Fruit fly (Drosophila melanogaster) Kc167 (cell line): ENCODE data around the gene CG43127.

Source experiments
- Myc ChIP-seq: fragments of >200 bp; optimal IDR thresholded peaks from 2 replicates; lab custom pipeline; 2017; ENCODE audit warnings: missing external identifiers
- Sin3A ChIP-seq: fragments of >200 bp; optimal IDR thresholded peaks from 2 replicates; lab custom pipeline; 2018; ENCODE audit warnings: missing external identifiers
- h ChIP-seq: fragments of >200 bp; optimal IDR thresholded peaks from 3 replicates; lab custom pipeline; 2018; ENCODE audit warnings: missing external identifiers
- insv ChIP-seq: fragments of >200 bp; optimal IDR thresholded peaks from 3 replicates; lab custom pipeline; 2018; ENCODE audit warnings: missing external identifiers
- psq ChIP-seq: fragments of >200 bp; optimal IDR thresholded peaks from 2 replicates; lab custom pipeline; 2017; ENCODE audit warnings: missing external identifiers
- ttk ChIP-seq: sonication (Bioruptor generic); optimal IDR thresholded peaks from 2 replicates; lab custom pipeline; 2017; ENCODE audit warnings: missing external identifiers

Gene CG43127

DNA sequence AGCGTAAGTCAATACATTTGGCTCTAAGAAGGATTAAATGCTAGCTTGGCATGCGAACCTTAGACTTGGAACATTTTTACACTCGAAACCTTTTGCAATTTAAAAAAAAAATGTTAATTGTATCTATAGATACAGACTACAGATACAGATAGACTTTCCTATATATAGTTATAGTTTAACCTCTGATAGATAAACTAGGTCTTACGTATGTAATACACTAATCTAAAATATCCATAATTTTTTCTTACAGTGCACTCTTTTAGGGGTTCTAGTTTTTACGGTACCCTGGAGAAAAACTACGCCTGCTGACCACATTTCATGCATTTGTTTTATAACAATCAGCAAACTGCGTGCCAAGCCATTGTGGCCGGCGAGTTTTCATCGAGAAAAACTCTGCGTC, 21.8 kb upstream of the CG43127 start:
- TF ChIP-seq ttk (lab: Kevin White, UChicago) (no peak), Myc (no peak), psq (lab: Kevin White, UChicago) (no peak), insv (lab: Kevin White, UChicago) (no peak), h (lab: Kevin White, UChicago) (no peak), Sin3A (no peak)

DNA sequence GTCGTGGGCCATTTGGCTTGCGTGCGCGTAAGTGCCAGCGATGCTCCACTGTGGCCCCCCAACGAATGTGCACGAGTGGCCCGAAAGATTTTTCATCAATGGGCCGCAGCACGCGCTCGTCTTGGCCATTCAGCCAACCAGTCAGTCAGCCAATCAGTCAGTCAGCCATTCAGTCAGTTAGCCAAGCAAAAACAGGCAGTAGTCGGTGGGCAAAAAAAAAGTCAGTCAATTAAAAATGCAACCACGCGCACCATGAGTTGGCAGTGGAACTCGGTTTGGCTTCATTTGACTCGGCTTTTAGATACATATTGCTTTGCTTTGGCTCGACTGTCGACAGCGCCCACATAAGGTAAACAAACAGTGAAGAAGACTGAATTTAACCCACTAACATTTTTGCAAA, 20.6 kb upstream of the CG43127 start:
- TF ChIP-seq Myc (no peak), Sin3A (no peak), psq (lab: Kevin White, UChicago) (no peak), insv (lab: Kevin White, UChicago) (no peak), h (lab: Kevin White, UChicago) (no peak), ttk (lab: Kevin White, UChicago) (no peak)

DNA sequence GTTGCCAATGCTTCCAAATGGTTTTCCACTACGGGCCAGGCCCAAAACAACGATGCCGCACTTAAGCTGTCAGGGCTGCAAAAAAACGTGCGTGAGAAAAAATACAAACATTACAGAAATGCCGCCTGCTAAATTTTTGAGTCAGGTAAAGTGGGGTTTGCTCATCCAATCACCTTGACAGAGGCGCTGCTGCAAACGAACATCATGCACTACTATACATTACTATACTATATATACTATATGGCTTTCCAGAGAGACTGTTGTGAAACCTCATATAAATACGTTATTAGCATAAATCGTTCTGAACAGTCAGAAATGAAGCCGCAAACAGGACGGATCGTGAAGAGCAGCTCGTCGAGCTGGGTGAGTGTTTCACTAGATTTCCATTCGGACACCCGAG, 17.8 kb upstream of the CG43127 start, which contains the start of gene CG14153:
TSS of gene CG14153 (plus strand) at position 301 of the 400 bp plus-strand sequence.
- no peak for TF ChIP-seq Sin3A
- TF ChIP-seq insv (lab: Kevin White, UChicago), result no peak
- TF ChIP-seq h (lab: Kevin White, UChicago), result no peak
- no peak for TF ChIP-seq psq (lab: Kevin White, UChicago)
- TF ChIP-seq ttk (lab: Kevin White, UChicago), result no peak
- no peak for TF ChIP-seq Myc

DNA sequence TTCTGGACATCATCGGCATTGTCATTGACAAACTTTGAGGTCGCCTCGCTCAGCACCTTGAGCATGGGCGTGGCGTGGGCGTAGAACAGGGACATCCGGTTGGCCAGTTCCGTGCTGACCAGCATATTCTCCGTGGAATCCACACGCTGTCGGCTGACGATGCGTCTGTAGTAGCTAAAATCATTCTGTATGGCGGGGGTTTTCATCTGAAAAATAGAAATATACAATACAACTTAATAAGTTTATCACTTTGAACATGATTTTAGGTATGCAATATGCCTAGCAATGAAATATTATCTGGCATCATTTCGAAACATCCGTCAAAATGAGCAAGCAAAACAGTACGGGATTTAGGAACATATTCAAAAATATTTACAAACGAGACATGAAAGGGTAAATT, 16.2 kb upstream of the CG43127 start, which contains the start of gene CG14154:
TSS of gene CG14154 (plus strand) at position 301 of the 400 bp plus-strand sequence.
- TF ChIP-seq ttk (lab: Kevin White, UChicago) (no peak), Sin3A (no peak), insv (lab: Kevin White, UChicago) (no peak), Myc (no peak), h (lab: Kevin White, UChicago) (no peak), psq (lab: Kevin White, UChicago) (no peak)

DNA sequence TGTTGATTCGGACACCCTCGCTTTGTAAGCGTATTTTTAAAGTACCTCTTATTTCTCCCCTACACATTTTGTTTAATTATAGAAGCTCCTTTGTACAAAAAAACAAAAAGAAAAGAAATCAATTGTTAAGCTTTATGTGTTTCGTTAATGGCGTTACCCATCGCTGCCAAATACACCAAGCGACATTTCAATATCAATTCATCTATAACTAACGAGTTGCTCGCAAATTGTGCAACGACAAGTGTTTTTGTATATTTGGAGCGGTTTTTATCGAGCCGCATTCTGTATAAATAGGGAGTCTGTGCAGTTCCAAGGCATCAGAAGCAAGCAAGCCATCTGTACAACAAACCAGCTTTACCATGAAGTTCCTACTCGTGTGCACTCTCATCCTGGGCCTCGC, 14.0 kb upstream of the CG43127 start, which contains the start of gene CG18628:
TSS of gene CG18628 (plus strand) at position 301 of the 400 bp plus-strand sequence.
- TF ChIP-seq Myc, result no peak
- no peak for TF ChIP-seq insv (lab: Kevin White, UChicago)
- no peak for TF ChIP-seq Sin3A
- TF ChIP-seq h (lab: Kevin White, UChicago), result no peak
- no peak for TF ChIP-seq psq (lab: Kevin White, UChicago)
- no peak for TF ChIP-seq ttk (lab: Kevin White, UChicago)

DNA sequence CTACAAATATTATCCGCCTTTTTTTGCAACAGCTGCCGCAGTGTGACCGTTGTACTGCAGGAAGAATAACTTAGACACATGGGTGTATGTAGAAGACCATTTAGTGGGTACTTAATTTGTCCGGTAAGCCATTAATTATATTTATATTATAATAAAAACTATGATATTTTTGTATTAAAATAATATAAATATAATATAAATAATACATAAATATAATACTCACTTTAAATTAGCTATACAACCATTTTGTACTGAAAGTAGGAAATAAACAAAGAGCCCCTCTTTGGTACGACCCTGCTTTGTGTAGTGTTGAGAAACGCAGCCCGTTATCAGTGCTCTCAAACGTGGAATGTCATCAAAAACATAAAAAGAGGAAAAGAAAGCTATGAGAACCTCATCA, 12.4 kb upstream of the CG43127 start, which contains the start of gene Cnep1r2:
TSS of gene Cnep1r2 (plus strand) at position 328 of the 400 bp plus-strand sequence.
- TF ChIP-seq psq (lab: Kevin White, UChicago), result no peak
- TF ChIP-seq Myc, result no peak
- no peak for TF ChIP-seq ttk (lab: Kevin White, UChicago)
- no peak for TF ChIP-seq Sin3A
- no peak for TF ChIP-seq insv (lab: Kevin White, UChicago)
- TF ChIP-seq h (lab: Kevin White, UChicago), result no peak

DNA sequence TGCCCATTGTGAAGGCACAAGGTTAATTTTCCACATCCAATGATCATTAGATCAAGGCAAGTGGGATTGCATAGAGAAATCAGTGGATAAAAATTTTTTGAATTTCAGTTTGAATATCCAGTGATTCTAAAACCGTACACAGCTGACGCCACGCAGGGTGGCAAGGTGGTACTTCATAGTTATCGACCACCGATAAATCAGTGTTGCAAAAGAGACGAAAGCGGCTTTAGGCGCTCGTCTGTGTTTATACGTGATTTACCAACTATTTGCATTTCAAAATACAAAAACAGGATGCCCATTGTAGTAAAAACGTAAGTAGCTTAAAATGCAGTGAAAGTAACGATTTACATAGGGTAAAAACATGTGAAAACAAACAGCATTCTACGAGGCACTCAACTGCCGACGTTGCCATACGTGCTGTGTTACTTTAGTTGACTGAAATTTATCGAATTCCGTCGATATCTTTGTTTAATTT, 5.5 kb upstream of the CG43127 start, which contains the start of the genes CG42535, CG34001 and hay:
TSS of gene CG42535 (minus strand) at position 51 of the 475 bp plus-strand sequence.
TSS of gene CG34001 (plus strand) at position 195 of the 475 bp plus-strand sequence.
TSS of gene hay (plus strand) at position 195 of the 475 bp plus-strand sequence.
- TF ChIP-seq Sin3A, result no peak
- no peak for TF ChIP-seq psq (lab: Kevin White, UChicago)
- TF ChIP-seq insv (lab: Kevin White, UChicago), result no peak
- TF ChIP-seq Myc, result no peak
- no peak for TF ChIP-seq h (lab: Kevin White, UChicago)
- TF ChIP-seq ttk (lab: Kevin White, UChicago), result no peak

DNA sequence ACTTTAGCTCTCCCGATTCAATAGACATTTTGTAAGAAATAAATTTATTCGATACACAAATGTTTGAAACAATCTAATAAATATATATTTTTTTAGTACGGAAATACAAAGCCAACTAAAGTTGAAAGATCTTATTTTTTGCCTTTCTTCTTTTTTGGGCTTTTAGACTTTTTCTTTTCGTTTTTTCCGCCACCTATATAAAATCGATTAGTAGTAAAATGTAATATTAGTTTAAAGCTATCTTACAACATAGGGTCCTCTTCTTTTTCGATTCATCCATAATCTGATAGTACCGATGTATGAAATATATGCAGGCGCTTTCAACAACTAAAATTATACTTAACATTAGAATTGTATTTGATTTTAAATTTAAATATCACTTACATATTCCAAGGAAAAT, 4.6 kb upstream of the CG43127 start, which contains the start of gene CG42536:
TSS of gene CG42536 (minus strand) at position 101 of the 400 bp plus-strand sequence.
- TF ChIP-seq ttk (lab: Kevin White, UChicago) (no peak), h (lab: Kevin White, UChicago) (no peak), psq (lab: Kevin White, UChicago) (no peak), insv (lab: Kevin White, UChicago) (no peak), Myc (no peak), Sin3A (no peak)

DNA sequence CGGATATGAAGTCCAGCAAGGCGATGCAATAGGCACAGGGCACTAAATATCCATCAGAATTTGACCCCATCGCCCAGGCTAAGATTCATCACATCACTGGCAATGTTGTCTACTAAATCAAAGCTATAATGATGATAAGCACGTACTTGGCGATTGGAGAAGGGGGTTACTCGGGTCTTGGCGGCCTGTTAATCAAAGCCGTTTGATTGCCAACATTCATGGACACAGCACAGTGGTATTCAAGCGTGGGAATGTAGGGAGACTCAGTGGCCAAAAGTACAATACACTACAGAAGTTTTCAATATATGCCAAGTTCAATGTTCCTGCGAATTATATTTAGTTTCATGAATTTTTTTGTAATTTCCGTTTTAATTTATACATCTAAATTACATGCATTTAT, 3.0 kb upstream of the CG43127 start, which contains the start of gene CG14151:
TSS of gene CG14151 (minus strand) at position 101 of the 400 bp plus-strand sequence.
- TF ChIP-seq Sin3A, result no peak
- no peak for TF ChIP-seq Myc
- TF ChIP-seq psq (lab: Kevin White, UChicago), result no peak
- TF ChIP-seq h (lab: Kevin White, UChicago), result no peak

DNA sequence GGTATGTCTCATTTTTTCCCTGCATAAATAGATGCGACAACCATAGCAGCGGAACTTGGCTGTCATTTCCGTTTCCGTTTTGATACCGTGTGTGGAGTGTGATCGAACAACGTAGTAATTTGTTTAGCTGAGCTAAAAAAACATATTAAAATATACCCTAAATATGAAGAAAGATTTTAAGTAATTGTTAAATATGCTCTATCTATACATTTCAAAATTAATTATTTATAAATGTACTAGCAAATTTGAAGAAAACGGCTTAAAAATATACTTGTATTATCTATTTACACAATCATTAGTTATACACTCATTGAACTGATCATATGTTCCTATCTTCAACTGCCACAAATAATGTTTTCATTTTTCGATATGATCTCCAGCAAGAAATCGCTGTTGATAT, 800 bp upstream of the CG43127 start, which contains the start of gene CG34238:
TSS of gene CG34238 (plus strand) at position 301 of the 400 bp plus-strand sequence.
- TF ChIP-seq Sin3A (no peak), Myc (no peak), ttk (lab: Kevin White, UChicago) (no peak), insv (lab: Kevin White, UChicago) (no peak), psq (lab: Kevin White, UChicago) (no peak), h (lab: Kevin White, UChicago) (no peak)

DNA sequence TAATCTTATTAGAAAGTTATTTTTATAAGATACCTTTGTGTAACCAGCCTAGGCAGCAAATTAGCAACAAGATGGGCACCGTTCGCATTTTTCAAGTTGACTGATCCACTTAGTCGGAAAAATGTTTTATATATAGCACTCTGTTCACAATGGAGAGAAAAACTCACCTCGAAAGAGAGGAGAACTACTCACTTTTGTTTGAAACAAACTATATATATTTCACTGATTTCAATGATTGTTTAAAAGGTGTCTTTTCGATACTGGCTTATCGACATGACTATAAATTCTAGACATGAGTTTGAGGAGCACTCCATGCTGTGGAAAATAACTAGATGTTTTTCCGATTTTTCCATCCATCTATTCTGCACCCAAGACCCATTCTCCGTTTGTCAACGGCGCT, 1.9 kb downstream of the CG43127 start, which contains the start of gene CG42521:
TSS of gene CG42521 (minus strand) at position 101 of the 400 bp plus-strand sequence.
- TF ChIP-seq h (lab: Kevin White, UChicago) (no peak), Sin3A (no peak), psq (lab: Kevin White, UChicago) (no peak), ttk (lab: Kevin White, UChicago) (no peak), insv (lab: Kevin White, UChicago) (no peak), Myc (no peak)

DNA sequence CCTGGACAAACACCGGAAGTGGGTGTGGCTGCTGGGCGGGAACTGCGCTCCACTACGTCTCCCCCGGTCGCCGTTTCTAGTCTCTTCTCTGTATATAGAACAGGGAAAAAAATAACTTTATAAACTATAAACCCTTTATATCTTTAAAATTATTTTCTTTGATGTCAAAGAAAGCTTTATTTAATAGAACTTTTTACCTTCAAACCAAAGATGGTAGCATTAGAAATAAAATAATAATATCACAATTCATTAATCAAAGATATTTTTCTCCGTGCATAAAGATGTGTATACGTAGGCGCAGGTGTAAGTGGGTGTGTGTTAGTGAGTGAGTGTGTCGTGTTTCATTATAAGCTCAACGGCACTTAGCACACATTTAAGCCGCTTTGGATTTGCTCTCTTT, 25.9 kb downstream of the CG43127 start:
- TF ChIP-seq ttk (lab: Kevin White, UChicago), result no peak
- TF ChIP-seq insv (lab: Kevin White, UChicago), result no peak
- TF ChIP-seq Myc, result no peak
- TF ChIP-seq psq (lab: Kevin White, UChicago), result no peak
- TF ChIP-seq h (lab: Kevin White, UChicago), result no peak
- no peak for TF ChIP-seq Sin3A
